Fruit fly (Drosophila melanogaster): ENCODE data around the gene CG43774.

DNA sequence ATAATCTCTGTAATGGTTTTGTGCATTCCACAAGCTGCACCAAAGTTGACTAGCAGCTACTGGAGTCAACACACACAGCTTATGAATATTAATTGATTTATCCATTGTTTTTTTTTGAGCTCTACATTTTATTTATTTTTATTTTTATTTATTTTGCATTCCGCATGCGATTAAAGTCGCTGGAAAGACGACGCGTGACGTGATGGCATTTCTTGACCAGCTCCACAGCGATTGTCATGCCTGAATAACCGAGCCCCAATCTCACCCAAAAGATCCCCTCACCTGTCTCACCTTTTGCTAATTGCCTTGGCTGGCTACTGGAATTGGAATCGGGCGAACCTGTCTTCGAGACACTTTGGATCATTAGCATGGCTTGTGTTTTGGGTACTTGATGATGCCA, 27.9 kb downstream of the CG43774 start:
- TF ChIP-seq ttk (optimal IDR thresholded peaks at IDR 0.05) (no peak), h (optimal IDR thresholded peaks at IDR 0.05) (no peak), psq (optimal IDR thresholded peaks at IDR 0.05) (no peak), Myc (optimal IDR thresholded peaks at IDR 0.05) (no peak)

Measured in Kc167 (cell line).